Worm (Caenorhabditis elegans) whole organism, L1 larva: ENCODE data around the gene E02H9.13.

Source experiments
- ama-1 ChIP-seq: fragments of 150-350 bp; optimal IDR thresholded peaks from 2 replicates; lab custom pipeline; 2014
- dpl-1 ChIP-seq, 3 experiments: fragments of 150-350 bp in 2 of 3; sonication (generic microtip) in 1 of 3; optimal IDR thresholded peaks; 2 replicates each; lab custom pipeline; 2014 to 2017; ENCODE audit warnings: missing biosample characterization in 3 of 3, missing genetic modification characterization in 3 of 3, missing genetic modification reagents in 3 of 3
- fos-1 ChIP-seq: fragments of 150-350 bp; optimal IDR thresholded peaks from 2 replicates; lab custom pipeline; 2014; ENCODE audit warnings: missing biosample characterization, missing genetic modification characterization
- lsy-2 ChIP-seq, 2 experiments: fragments of 150-350 bp; optimal IDR thresholded peaks; 2 replicates each; lab custom pipeline; 2014; ENCODE audit warnings: missing biosample characterization in 2 of 2, missing genetic modification characterization in 2 of 2
- nhr-237 ChIP-seq: fragments of 150-350 bp; optimal IDR thresholded peaks from 2 replicates; lab custom pipeline; 2014; ENCODE audit warnings: missing biosample characterization, missing genetic modification characterization
- skn-1 ChIP-seq: fragments of 150-350 bp; optimal IDR thresholded peaks from 2 replicates; lab custom pipeline; 2014; ENCODE audit warnings: missing biosample characterization, missing genetic modification characterization

- TF ChIP-seq ama-1 (lab: Kevin White, UChicago) (no peak), fos-1 (tag; lab: Kevin White, UChicago) (no peak), lsy-2 (tag; optimal IDR thresholded peaks at IDR 0.05; lab: Kevin White, UChicago) (peak; percentile 63 to 75), nhr-237 (no peak), skn-1 (peak; percentile 78), dpl-1 (GFP tag; optimal IDR thresholded peaks at IDR 0.05; lab: Kevin White, UChicago) (peak; percentile 39 to 66 (median 40))
Observed at ce11 chrIII:2471855-2472254, 33.3 kb upstream of the E02H9.13 start.
